Fruit fly (Drosophila melanogaster) whole organism, pupa: Measurements from ENCODE around the gene Adck5.

Experiments
- CG12605 ChIP-seq: fragments of 200-800 bp; sonication (Bioruptor generic); IDR thresholded peaks from 2 replicates; pipeline ENCODE4 v1.3.6; 2022; ENCODE audit warnings: missing biosample characterization, missing genetic modification characterization
- CG13204 ChIP-seq: fragments of 200-800 bp; sonication (Bioruptor generic); optimal IDR thresholded peaks from 2 replicates; lab custom pipeline; 2018; ENCODE audit warnings: missing biosample characterization, mild to moderate bottlenecking, missing genetic modification characterization, moderate library complexity
- CG14655 ChIP-seq: fragments of 200-800 bp; sonication (Bioruptor generic); optimal IDR thresholded peaks from 3 replicates; lab custom pipeline; 2017; ENCODE audit warnings: mild to moderate bottlenecking, missing biosample characterization, missing genetic modification reagents, missing genetic modification characterization
- CG17806 ChIP-seq: fragments of 200-800 bp; sonication (Bioruptor generic); optimal IDR thresholded peaks from 2 replicates; lab custom pipeline; 2018; ENCODE audit warnings: missing biosample characterization, mild to moderate bottlenecking, missing genetic modification characterization, moderate library complexity
- CG32121 ChIP-seq: fragments of 200-800 bp; sonication (Bioruptor generic); IDR thresholded peaks from 2 replicates; pipeline ENCODE4 v1.3.6; 2022; ENCODE audit warnings: missing biosample characterization, missing genetic modification characterization
- CG8159 ChIP-seq: fragments of 200-800 bp; sonication (Bioruptor generic); optimal IDR thresholded peaks from 3 replicates; lab custom pipeline; 2018; ENCODE audit warnings: missing biosample characterization, mild to moderate bottlenecking, missing genetic modification characterization, moderate library complexity
- CG9948 ChIP-seq: fragments of 200-800 bp; sonication (Bioruptor generic); optimal IDR thresholded peaks from 2 replicates; lab custom pipeline; 2018; ENCODE audit warnings: missing biosample characterization, mild to moderate bottlenecking, missing genetic modification characterization, moderate library complexity
- Ets98B ChIP-seq: fragments of 200-800 bp; sonication (Bioruptor generic); IDR thresholded peaks from 2 replicates; pipeline ENCODE4 v1.3.6; 2022; ENCODE audit warnings: missing biosample characterization, missing genetic modification characterization
- Pif1B ChIP-seq: fragments of 200-800 bp; sonication (Bioruptor generic); optimal IDR thresholded peaks from 3 replicates; lab custom pipeline; 2016; ENCODE audit warnings: missing biosample characterization, missing genetic modification characterization
- fd96Ca ChIP-seq: fragments of 200-800 bp; sonication (Bioruptor generic); IDR thresholded peaks from 3 replicates; pipeline ENCODE4 v1.3.6; 2022; ENCODE audit warnings: missing biosample characterization, missing genetic modification characterization
- gl ChIP-seq: fragments of 200-800 bp; sonication (Bioruptor generic); optimal IDR thresholded peaks from 2 replicates; lab custom pipeline; 2018; ENCODE audit warnings: missing biosample characterization, mild to moderate bottlenecking, missing genetic modification characterization

- peak; percentile 68 for TF ChIP-seq Ets98B (GFP tag; lab: Robert Waterston, UW)
- peak; percentile 66 for TF ChIP-seq gl (tag; lab: Kevin White, UChicago)
- TF ChIP-seq CG12605 (GFP tag; lab: Robert Waterston, UW), result peak; percentile 41
- peak; percentile 61; the same call in 1 of the 3 replicates for TF ChIP-seq fd96Ca (GFP tag; lab: Robert Waterston, UW)
- peak; percentile 59 for TF ChIP-seq CG13204 (GFP tag; lab: Kevin White, UChicago)
- TF ChIP-seq CG32121 (GFP tag; lab: Robert Waterston, UW), result peak; percentile 54; the same call in 1 of the 2 replicates
- TF ChIP-seq CG9948 (tag; lab: Kevin White, UChicago), result peak; percentile 87
- TF ChIP-seq Pif1B, result peak; percentile 64
- peak; percentile 88 for TF ChIP-seq CG8159 (tag; lab: Kevin White, UChicago)
- TF ChIP-seq CG14655 (GFP tag; lab: Kevin White, UChicago), result peak; percentile 87
- TF ChIP-seq CG17806 (tag; lab: Kevin White, UChicago), result peak; percentile 88
These were observed 21.0 kb upstream of the Adck5 start for dm6 chr3L:11148478-11149251.
